Worm (Caenorhabditis elegans): ENCODE measurements around the gene C43H6.6.
A peak's percentile ranks its signal among the peaks of the same experiment; 100 is the strongest.

The C43H6.6 gene

DNA sequence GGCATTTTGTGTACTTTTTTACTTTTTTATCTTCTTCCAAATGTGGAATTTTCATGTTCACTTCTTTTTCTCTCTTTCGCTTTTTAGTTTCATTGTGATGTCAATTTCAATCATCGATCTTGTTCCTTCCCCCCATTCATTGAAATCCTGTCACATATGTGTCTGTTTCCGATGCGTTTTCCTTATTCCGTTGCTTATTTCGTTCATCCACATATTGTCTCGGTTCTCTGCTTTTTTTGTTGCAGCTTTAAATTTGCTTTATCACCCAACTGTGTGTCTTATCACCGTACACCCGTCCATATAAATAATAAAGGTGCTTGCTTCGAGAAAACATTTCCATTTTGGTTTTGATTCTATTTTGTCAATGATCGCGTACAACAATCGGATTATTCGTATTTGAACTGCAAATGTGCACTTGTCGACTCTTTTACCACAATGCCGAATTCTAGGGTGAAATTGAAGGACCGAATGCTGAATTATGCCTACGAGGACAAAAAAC lies 14.2 kb downstream of the C43H6.6 start, which contains the start of the genes C43H6.12 and trpp-12:
C43H6.12 (plus strand) TSS at position 365 of the 499 bp plus-strand sequence.
trpp-12 (plus strand) TSS at position 449 of the 499 bp plus-strand sequence.
- TF ChIP-seq dve-1 (tag; optimal IDR thresholded peaks at IDR 0.05; ENCODE audit: insufficient read depth) = peak; percentile 27
- TF ChIP-seq dmd-6 (GFP tag; IDR thresholded peaks at IDR 0.05) = peak; percentile 79
- TF ChIP-seq daf-19 (GFP tag; conservative IDR thresholded peaks at IDR 0.05) = no peak
- TF ChIP-seq daf-16 (GFP tag; optimal IDR thresholded peaks at IDR 0.05) = no peak
- peak; percentile 6 for TF ChIP-seq daf-16 (tag; optimal IDR thresholded peaks at IDR 0.05)

DNA sequence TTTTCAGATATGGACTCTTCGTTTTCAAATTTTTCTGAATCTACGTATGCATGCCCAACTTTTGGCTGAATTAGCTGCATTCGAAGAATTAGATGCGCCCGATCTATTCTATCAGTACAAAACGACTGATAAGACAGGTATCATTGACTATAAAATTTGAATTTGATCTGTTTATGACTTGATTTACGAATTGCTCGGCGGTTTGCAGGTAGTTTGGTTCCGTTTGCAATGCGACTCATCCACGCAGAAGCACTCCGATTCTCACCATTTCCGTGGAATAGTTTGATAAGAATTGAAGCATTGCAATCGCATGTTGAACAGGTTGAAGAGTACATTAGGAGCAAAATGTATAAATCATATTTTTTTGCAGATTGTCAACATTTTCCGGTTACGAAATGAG lies 15.9 kb downstream of the C43H6.6 start:
- no peak for TF ChIP-seq nhr-111 (GFP tag; optimal IDR thresholded peaks at IDR 0.05)
- 0 out of 2 replicates have a peak, but pooled peaks have one; percentile 39 for TF ChIP-seq ceh-20 (GFP tag; IDR thresholded peaks at IDR 0.05)
- TF ChIP-seq cey-2 (tag; optimal IDR thresholded peaks at IDR 0.05; ENCODE audit: borderline replicate concordance, insufficient read depth) = no peak
- TF ChIP-seq daf-16 (GFP tag; optimal IDR thresholded peaks at IDR 0.05) = no peak
- peak; percentile 49 for TF ChIP-seq daf-16 (tag; optimal IDR thresholded peaks at IDR 0.05)
- peak; percentile 68 for TF ChIP-seq aha-1 (tag)
- peak; percentile 38 for TF ChIP-seq nhr-28 (tag; optimal IDR thresholded peaks at IDR 0.05)
- peak; percentile 84 for TF ChIP-seq dmd-6 (GFP tag; IDR thresholded peaks at IDR 0.05)
- peak; percentile 49 for TF ChIP-seq pqm-1 (tag; optimal IDR thresholded peaks at IDR 0.05)
- no peak for TF ChIP-seq F26F4.8 (GFP tag; conservative IDR thresholded peaks at IDR 0.05)
- peak; percentile 53; the same call in 1 of the 2 replicates for TF ChIP-seq php-3 (GFP tag; IDR thresholded peaks at IDR 0.05)
- TF ChIP-seq hlh-11 (tag; optimal IDR thresholded peaks at IDR 0.05) = peak; percentile 51

DNA sequence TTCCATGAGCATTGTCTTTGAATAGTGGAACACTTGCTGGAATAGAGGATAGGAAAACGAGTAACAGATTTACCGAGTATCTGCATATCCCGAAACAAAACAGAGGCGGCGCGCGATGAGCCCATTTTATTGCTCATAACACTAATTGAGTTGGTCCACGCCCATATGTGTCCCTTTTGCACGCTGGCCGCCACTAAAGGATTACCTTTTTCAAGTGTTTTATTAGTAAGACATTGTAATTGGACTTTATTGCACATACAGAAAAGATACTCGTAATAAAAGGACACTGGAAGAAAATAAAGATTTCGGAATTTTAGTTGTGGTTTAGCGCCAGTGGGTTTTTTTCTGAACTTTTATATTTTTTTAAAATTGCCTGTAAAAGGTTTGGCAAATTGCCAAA lies 18.2 kb downstream of the C43H6.6 start, which contains the start of gene hlh-15:
hlh-15 (minus strand) TSS at position 101 of the 400 bp plus-strand sequence.
- TF ChIP-seq mes-2 (tag; optimal IDR thresholded peaks at IDR 0.05; ENCODE audit: poor library complexity, severe bottlenecking) (no peak), ceh-20 (GFP tag; IDR thresholded peaks at IDR 0.05) (no peak), nhr-6 (tag; optimal IDR thresholded peaks at IDR 0.05) (no peak), nhr-237 (tag; optimal IDR thresholded peaks at IDR 0.05) (no peak), D1046.2 (GFP tag; IDR thresholded peaks at IDR 0.05) (no peak), dmd-9 (GFP tag; IDR thresholded peaks at IDR 0.05) (no peak), egl-43 (GFP tag; IDR thresholded peaks at IDR 0.05) (no peak), gei-8 (GFP tag; optimal IDR thresholded peaks at IDR 0.05) (no peak)

DNA sequence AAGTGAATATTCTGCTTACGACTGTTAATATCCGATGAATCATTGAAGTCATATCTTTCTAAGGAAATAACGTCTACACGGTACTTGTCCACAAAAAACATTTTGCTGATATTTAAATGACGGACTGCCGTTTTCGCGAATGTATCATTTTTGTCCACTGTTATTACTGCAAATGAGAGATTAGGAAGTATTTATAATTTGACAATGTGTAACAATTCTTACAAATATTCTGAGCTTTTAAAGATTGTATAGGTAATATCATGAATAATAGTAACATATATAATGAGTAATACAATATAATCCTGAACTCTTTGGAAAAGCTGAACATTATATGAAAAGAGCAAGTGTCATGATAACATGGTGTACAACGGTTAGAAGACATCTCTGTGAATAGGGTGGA lies 24.7 kb downstream of the C43H6.6 start, which contains the start of gene glr-7:
glr-7 (minus strand) TSS at position 101 of the 400 bp plus-strand sequence.
- TF ChIP-seq nhr-10 (tag; optimal IDR thresholded peaks at IDR 0.05) (no peak), F49E8.2 (tag; optimal IDR thresholded peaks at IDR 0.05; ENCODE audit: borderline replicate concordance) (no peak), daf-12 (tag; optimal IDR thresholded peaks at IDR 0.05) (no peak), nhr-76 (tag; optimal IDR thresholded peaks at IDR 0.05) (no peak), aha-1 (tag) (no peak), nhr-237 (tag; optimal IDR thresholded peaks at IDR 0.05) (no peak), ama-1 (optimal IDR thresholded peaks at IDR 0.05) (no peak), arid-1 (GFP tag; conservative IDR thresholded peaks at IDR 0.05) (no peak), ceh-28 (tag; optimal IDR thresholded peaks at IDR 0.05) (no peak), dmd-9 (GFP tag; IDR thresholded peaks at IDR 0.05) (no peak), dve-1 (tag; optimal IDR thresholded peaks at IDR 0.05; ENCODE audit: insufficient read depth) (no peak), lsy-2 (tag; optimal IDR thresholded peaks at IDR 0.05) (no peak), jun-1 (tag; optimal IDR thresholded peaks at IDR 0.05) (no peak), egl-27 (tag; optimal IDR thresholded peaks at IDR 0.05) (no peak)

DNA sequence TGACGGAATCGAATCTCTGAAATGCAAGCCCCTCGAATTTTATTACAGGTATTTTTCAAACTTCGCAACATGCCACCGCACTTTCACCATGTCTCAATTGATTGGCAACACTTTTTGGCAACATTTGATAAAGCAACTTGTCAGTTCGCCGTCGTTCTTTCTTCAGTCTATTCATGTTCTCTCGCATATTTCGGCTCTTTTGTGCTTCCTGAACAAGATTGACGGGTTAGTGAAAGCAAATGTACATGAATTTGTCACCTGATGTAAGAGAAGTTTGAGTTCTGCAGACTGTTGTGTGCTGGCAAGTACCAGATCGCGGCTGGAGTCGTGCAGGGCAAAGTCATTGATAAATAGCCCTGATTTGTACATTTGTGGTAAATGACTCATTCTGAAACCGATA lies 27.0 kb downstream of the C43H6.6 start:
- TF ChIP-seq nhr-48 (tag; optimal IDR thresholded peaks at IDR 0.05) (peak; percentile 60), aly-2 (tag; optimal IDR thresholded peaks at IDR 0.05) (no peak), mdt-29 (GFP tag; IDR thresholded peaks at IDR 0.05) (no peak; the same call in 1 of the 2 replicates), mdl-1 (tag; optimal IDR thresholded peaks at IDR 0.05) (no peak), nhr-10 (tag; optimal IDR thresholded peaks at IDR 0.05) (no peak), zip-2 (tag; optimal IDR thresholded peaks at IDR 0.05) (no peak), nhr-41 (GFP tag; IDR thresholded peaks at IDR 0.05) (no peak), aha-1 (tag) (peak; percentile 16), php-3 (GFP tag; IDR thresholded peaks at IDR 0.05) (peak; percentile 11; the same call in 1 of the 2 replicates), tra-1 (GFP tag; IDR thresholded peaks at IDR 0.05) (peak; percentile 90), ceh-20 (GFP tag; IDR thresholded peaks at IDR 0.05) (no peak), nhr-11 (tag; optimal IDR thresholded peaks at IDR 0.05) (no peak), hlh-30 (tag; optimal IDR thresholded peaks at IDR 0.05; ENCODE audit: insufficient read depth) (no peak), snpc-4 (tag; optimal IDR thresholded peaks at IDR 0.05) (no peak), egl-43 (GFP tag; IDR thresholded peaks at IDR 0.05) (no peak), hlh-11 (tag; optimal IDR thresholded peaks at IDR 0.05) (peak; percentile 60), daf-12 (tag; optimal IDR thresholded peaks at IDR 0.05) (no peak), lin-1 (GFP tag; IDR thresholded peaks at IDR 0.05) (no peak), jun-1 (tag; optimal IDR thresholded peaks at IDR 0.05) (no peak), saeg-2 (GFP tag; IDR thresholded peaks at IDR 0.05) (no peak)

Measured in whole organism, L4 larva.